Worm (Caenorhabditis elegans) whole organism, young adult: ENCODE results near the gene attf-2.

Experiments
- B0261.1 ChIP-seq: sonication (generic microtip); optimal IDR thresholded peaks from 2 replicates; lab custom pipeline; 2016; ENCODE audit warnings: mild to moderate bottlenecking, missing genetic modification characterization, moderate library complexity, missing compliant biosample characterization
- B0336.3 ChIP-seq: fragments of 200-800 bp; sonication (Bioruptor generic); IDR thresholded peaks from 2 replicates; pipeline ENCODE4 v1.3.6; 2022; ENCODE audit warnings: missing genetic modification characterization, missing compliant biosample characterization
- D2030.7 ChIP-seq: fragments of 200-800 bp; sonication (Bioruptor generic); IDR thresholded peaks from 2 replicates; pipeline ENCODE4 v1.3.6; 2022; ENCODE audit warnings: missing genetic modification reagents, missing genetic modification characterization, missing compliant biosample characterization
- F49E8.2 ChIP-seq: sonication (generic microtip); optimal IDR thresholded peaks from 3 replicates; lab custom pipeline; 2017; ENCODE audit warnings: missing genetic modification characterization, mild to moderate bottlenecking, missing compliant biosample characterization, antibody characterized with exemption, moderate library complexity; ENCODE audit not compliant: insufficient read depth
- F52B5.7 ChIP-seq: sonication (generic microtip); optimal IDR thresholded peaks from 2 replicates; lab custom pipeline; 2016; ENCODE audit warnings: mild to moderate bottlenecking, missing genetic modification characterization, missing compliant biosample characterization
- F57A8.1 ChIP-seq: fragments of 200-800 bp; sonication (Bioruptor generic); optimal IDR thresholded peaks from 2 replicates; lab custom pipeline; 2018; ENCODE audit warnings: mild to moderate bottlenecking, missing genetic modification characterization, moderate library complexity, missing compliant biosample characterization
- K11D2.4 ChIP-seq: fragments of 200-800 bp; sonication (Bioruptor generic); IDR thresholded peaks from 2 replicates; pipeline ENCODE4 v1.3.6; 2022; ENCODE audit warnings: missing genetic modification reagents, missing genetic modification characterization, missing compliant biosample characterization
- T26A5.8 ChIP-seq: sonication (generic microtip); optimal IDR thresholded peaks from 2 replicates; lab custom pipeline; 2016; ENCODE audit warnings: missing genetic modification characterization, missing compliant biosample characterization
- Y53G8AR.9 ChIP-seq: fragments of 200-800 bp; sonication (Bioruptor generic); conservative IDR thresholded peaks from 2 replicates; pipeline ENCODE4 v1.3.6; 2022; ENCODE audit warnings: missing genetic modification reagents, missing genetic modification characterization, missing compliant biosample characterization
- Y79H2A.3 ChIP-seq: fragments of 200-800 bp; sonication (Bioruptor generic); conservative IDR thresholded peaks from 2 replicates; pipeline ENCODE4 v1.3.6; 2022; ENCODE audit warnings: missing genetic modification reagents, missing genetic modification characterization, missing compliant biosample characterization
- athp-1 ChIP-seq: sonication (generic microtip); optimal IDR thresholded peaks from 2 replicates; lab custom pipeline; 2017; ENCODE audit warnings: mild to moderate bottlenecking, missing genetic modification characterization, missing compliant biosample characterization
- attf-3 ChIP-seq: fragments of 200-800 bp; sonication (Bioruptor generic); conservative IDR thresholded peaks from 2 replicates; pipeline ENCODE4 v1.3.6; 2022; ENCODE audit warnings: missing genetic modification reagents, missing genetic modification characterization, missing compliant biosample characterization
- attf-5 ChIP-seq: fragments of 200-800 bp; sonication (Bioruptor generic); optimal IDR thresholded peaks from 2 replicates; lab custom pipeline; 2018; ENCODE audit warnings: mild to moderate bottlenecking, missing genetic modification characterization, missing compliant biosample characterization
- cebp-1 ChIP-seq, 2 experiments: fragments of 200-800 bp in 1 of 2; sonication (Bioruptor generic) in 1 of 2; sonication (generic microtip) in 1 of 2; IDR thresholded peaks in 1 of 2; optimal IDR thresholded peaks in 1 of 2; 2 replicates each; pipeline versions ENCODE4 v1.3.6 to Lab custom; 2017 to 2022; ENCODE audit warnings: missing compliant biosample characterization in 2 of 2, missing genetic modification characterization in 2 of 2, mild to moderate bottlenecking in 1 of 2, missing genetic modification reagents in 1 of 2, moderate library complexity in 1 of 2
- ceh-79 ChIP-seq: sonication (generic microtip); optimal IDR thresholded peaks from 2 replicates; lab custom pipeline; 2017; ENCODE audit warnings: mild to moderate bottlenecking, missing genetic modification characterization, missing compliant biosample characterization
- chd-7 ChIP-seq: sonication (generic microtip); optimal IDR thresholded peaks from 2 replicates; lab custom pipeline; 2016; ENCODE audit warnings: mild to moderate bottlenecking, missing genetic modification characterization, moderate library complexity, missing compliant biosample characterization
- dox-1 ChIP-seq: fragments of 200-800 bp; sonication (Bioruptor generic); IDR thresholded peaks from 2 replicates; pipeline ENCODE4 v1.3.6; 2022; ENCODE audit warnings: missing genetic modification reagents, missing genetic modification characterization, missing compliant biosample characterization
- dpl-1 ChIP-seq: fragments of 150-350 bp; optimal IDR thresholded peaks from 2 replicates; lab custom pipeline; 2014; ENCODE audit warnings: missing biosample characterization, missing genetic modification reagents, missing genetic modification characterization
- efl-1 ChIP-seq: fragments of 150-350 bp; optimal IDR thresholded peaks from 2 replicates; lab custom pipeline; 2014; ENCODE audit warnings: missing biosample characterization, missing genetic modification reagents, missing genetic modification characterization
- ekl-4 ChIP-seq: fragments of 200-800 bp; sonication (Bioruptor generic); IDR thresholded peaks from 2 replicates; pipeline ENCODE4 v1.3.6; 2022; ENCODE audit warnings: missing genetic modification reagents, missing genetic modification characterization, missing compliant biosample characterization
- ets-4 ChIP-seq: fragments of 200-800 bp; sonication (Bioruptor generic); optimal IDR thresholded peaks from 2 replicates; lab custom pipeline; 2018; ENCODE audit warnings: mild to moderate bottlenecking, missing genetic modification characterization, missing compliant biosample characterization
- gei-17 ChIP-seq: fragments of 200-800 bp; sonication (Bioruptor generic); optimal IDR thresholded peaks from 2 replicates; lab custom pipeline; 2018; ENCODE audit warnings: mild to moderate bottlenecking, missing genetic modification characterization, missing compliant biosample characterization
- hrde-1 ChIP-seq: sonication (generic microtip); optimal IDR thresholded peaks from 2 replicates; lab custom pipeline; 2016; ENCODE audit warnings: missing genetic modification characterization, mild to moderate bottlenecking, missing compliant biosample characterization, moderate library complexity, missing genotype, missing genetic modification reagents, borderline replicate concordance
- lag-1 ChIP-seq: fragments of 200-800 bp; sonication (Bioruptor generic); IDR thresholded peaks from 2 replicates; pipeline ENCODE4 v1.3.6; 2022; ENCODE audit warnings: missing genetic modification reagents, missing genetic modification characterization, missing compliant biosample characterization
- let-526 ChIP-seq: fragments of 200-800 bp; sonication (Bioruptor generic); IDR thresholded peaks from 2 replicates; pipeline ENCODE4 v1.3.6; 2022; ENCODE audit warnings: missing genetic modification reagents, missing genetic modification characterization, missing compliant biosample characterization
- lsl-1 ChIP-seq: fragments of 200-800 bp; sonication (Bioruptor generic); optimal IDR thresholded peaks from 2 replicates; lab custom pipeline; 2018; ENCODE audit warnings: mild to moderate bottlenecking, missing genetic modification characterization, moderate library complexity, missing compliant biosample characterization
- madf-10 ChIP-seq: sonication (generic microtip); optimal IDR thresholded peaks from 2 replicates; lab custom pipeline; 2016; ENCODE audit warnings: mild to moderate bottlenecking, missing genetic modification characterization, missing compliant biosample characterization
- rcor-1 ChIP-seq: fragments of 200-800 bp; sonication (Bioruptor generic); IDR thresholded peaks from 2 replicates; pipeline ENCODE4 v1.3.6; 2022; ENCODE audit warnings: missing genetic modification reagents, missing genetic modification characterization, missing compliant biosample characterization
- sea-2 ChIP-seq: fragments of 200-800 bp; sonication (Bioruptor generic); IDR thresholded peaks from 2 replicates; pipeline ENCODE4 v1.3.6; 2022; ENCODE audit warnings: missing genetic modification characterization, missing compliant biosample characterization
- snpc-3.4 ChIP-seq: sonication (generic microtip); optimal IDR thresholded peaks from 2 replicates; lab custom pipeline; 2017; ENCODE audit warnings: missing genetic modification characterization, mild to moderate bottlenecking, missing compliant biosample characterization, antibody characterized with exemption, moderate library complexity, missing genotype, missing genetic modification reagents
- tbp1 ChIP-seq: fragments of 200-800 bp; sonication (Bioruptor generic); optimal IDR thresholded peaks from 2 replicates; lab custom pipeline; 2018; ENCODE audit warnings: mild to moderate bottlenecking, missing genetic modification characterization, missing compliant biosample characterization
- zfh-2 ChIP-seq: fragments of 200-800 bp; sonication (Bioruptor generic); conservative IDR thresholded peaks from 2 replicates; pipeline ENCODE4 v1.3.6; 2022; ENCODE audit warnings: missing genetic modification reagents, missing genetic modification characterization, missing compliant biosample characterization
- ztf-3 ChIP-seq: fragments of 200-800 bp; sonication (Bioruptor generic); optimal IDR thresholded peaks from 2 replicates; lab custom pipeline; 2018; ENCODE audit warnings: mild to moderate bottlenecking, missing genetic modification characterization, missing compliant biosample characterization
- ztf-6 ChIP-seq: fragments of 200-800 bp; sonication (Bioruptor generic); IDR thresholded peaks from 2 replicates; pipeline ENCODE4 v1.3.6; 2022; ENCODE audit warnings: missing genetic modification reagents, missing genetic modification characterization, missing compliant biosample characterization

The attf-2 gene

DNA sequence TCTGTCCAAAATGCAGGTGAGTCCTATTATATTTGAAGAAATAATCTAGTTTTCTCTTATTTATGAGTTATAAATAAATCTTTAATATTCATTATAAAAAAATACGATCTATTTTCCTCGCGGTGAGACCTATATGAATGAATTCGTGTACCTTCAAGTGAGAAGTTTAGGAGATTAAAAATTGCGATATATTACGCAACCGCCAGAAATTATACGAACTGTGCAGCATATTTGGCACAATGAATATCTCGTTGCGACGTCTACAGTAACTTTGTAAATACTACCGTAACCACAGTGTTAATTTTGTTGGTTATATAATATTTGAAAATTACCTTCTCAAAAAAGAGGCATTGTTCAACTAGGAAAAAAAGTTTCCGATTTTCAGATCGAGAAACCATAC is 28.4 kb upstream of the attf-2 start:
- TF ChIP-seq F52B5.7 (tag; lab: Kevin White, UChicago) (no peak), F57A8.1 (GFP tag; lab: Kevin White, UChicago) (no peak), ets-4 (GFP tag; lab: Kevin White, UChicago) (no peak), dpl-1 (no peak), madf-10 (tag; lab: Kevin White, UChicago) (no peak), B0261.1 (tag; lab: Kevin White, UChicago) (no peak), sea-2 (GFP tag; lab: Robert Waterston, UW) (no peak), athp-1 (tag; lab: Kevin White, UChicago) (no peak), F49E8.2 (tag; lab: Kevin White, UChicago) (no peak), dox-1 (GFP tag; lab: Robert Waterston, UW) (no peak), lsl-1 (no peak), snpc-3.4 (tag; lab: Kevin White, UChicago) (no peak), T26A5.8 (tag; lab: Kevin White, UChicago) (no peak), K11D2.4 (no peak), attf-3 (GFP tag; lab: Robert Waterston, UW) (no peak), ceh-79 (no peak), attf-5 (no peak), Y79H2A.3 (GFP tag; lab: Robert Waterston, UW) (no peak), ztf-6 (GFP tag; lab: Robert Waterston, UW) (no peak), chd-7 (tag; lab: Kevin White, UChicago) (no peak)

- TF ChIP-seq ekl-4 (GFP tag; lab: Robert Waterston, UW) (no peak), rcor-1 (GFP tag; lab: Robert Waterston, UW) (0 out of 2 replicates have a peak, but pooled peaks have one; percentile 17), cebp-1 (GFP tag; IDR thresholded peaks at IDR 0.05; lab: Robert Waterston, UW) (no peak), cebp-1 (tag; optimal IDR thresholded peaks at IDR 0.05; lab: Kevin White, UChicago) (peak; percentile 39), T26A5.8 (tag; lab: Kevin White, UChicago) (no peak), zfh-2 (GFP tag; lab: Robert Waterston, UW) (0 out of 2 replicates have a peak, but pooled peaks have one; percentile 15), lag-1 (GFP tag; lab: Robert Waterston, UW) (no peak), chd-7 (tag; lab: Kevin White, UChicago) (no peak)
Observed at ce11 chrV:7223941-7224340, 28.0 kb upstream of the attf-2 start, which contains the start of gene C13F10.1. Gene C13F10.1, plus strand, starts transcription at chrV:7224078.

DNA sequence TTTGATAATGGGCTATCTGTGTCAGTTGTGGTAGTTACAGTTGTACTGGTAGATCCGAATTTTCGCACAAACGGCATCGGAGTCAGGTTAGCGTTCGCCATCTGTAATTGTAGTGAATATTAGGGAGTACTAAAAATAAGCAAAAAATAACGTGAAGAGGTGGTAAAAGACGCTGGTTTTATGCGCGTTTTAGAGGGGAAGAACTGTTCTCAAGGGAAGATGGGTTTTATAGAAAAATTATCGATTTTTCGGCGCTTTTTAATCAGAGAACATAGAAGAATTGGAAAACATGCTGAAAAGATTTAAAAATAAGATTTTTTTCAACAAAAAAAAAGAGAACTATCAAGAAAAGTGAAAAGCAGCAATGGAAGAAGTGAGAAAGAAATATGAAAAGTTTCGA is 27.2 kb upstream of the attf-2 start, which contains the start of gene C13F10.7:
Gene C13F10.7 (minus strand): TSS at position 101 of the 400 bp plus-strand sequence.
- TF ChIP-seq dox-1 (GFP tag; lab: Robert Waterston, UW) (no peak), let-526 (GFP tag; lab: Robert Waterston, UW) (no peak), cebp-1 (GFP tag; IDR thresholded peaks at IDR 0.05; lab: Robert Waterston, UW) (no peak), cebp-1 (tag; optimal IDR thresholded peaks at IDR 0.05; lab: Kevin White, UChicago) (no peak), K11D2.4 (no peak), T26A5.8 (tag; lab: Kevin White, UChicago) (no peak), rcor-1 (GFP tag; lab: Robert Waterston, UW) (no peak), ceh-79 (no peak), gei-17 (GFP tag; lab: Kevin White, UChicago) (no peak), hrde-1 (tag; lab: Kevin White, UChicago) (no peak), efl-1 (no peak), ztf-3 (GFP tag; lab: Kevin White, UChicago) (no peak), lsl-1 (no peak), B0336.3 (GFP tag; lab: Robert Waterston, UW) (no peak), Y53G8AR.9 (GFP tag; lab: Robert Waterston, UW) (no peak), tbp1 (no peak), D2030.7 (GFP tag; lab: Robert Waterston, UW) (no peak)
